Worm (Caenorhabditis elegans): ENCODE results near the gene dmsr-15.

Gene dmsr-15

ce11 chrV:6783044-6783625, 45.6 kb downstream of the dmsr-15 start:
- TF ChIP-seq efl-1 (optimal IDR thresholded peaks at IDR 0.05) (no peak), efl-1 (GFP tag; optimal IDR thresholded peaks at IDR 0.05 in 1 of 2) (peak in 1 of 2 experiments; percentile 60), ztf-11 (tag; optimal IDR thresholded peaks at IDR 0.05) (no peak)

- TF ChIP-seq mab-9 (GFP tag; IDR thresholded peaks at IDR 0.05) (no peak), ceh-63 (GFP tag; optimal IDR thresholded peaks at IDR 0.05) (no peak), unc-30 (tag; optimal IDR thresholded peaks at IDR 0.05) (no peak), nhr-76 (tag; optimal IDR thresholded peaks at IDR 0.05) (no peak), ceh-90 (tag; optimal IDR thresholded peaks at IDR 0.05) (no peak), nhr-237 (tag; optimal IDR thresholded peaks at IDR 0.05) (no peak)
Observed at ce11 chrV:6782260-6782659, 46.4 kb downstream of the dmsr-15 start.

- TF ChIP-seq alr-1 (tag; optimal IDR thresholded peaks at IDR 0.05; ENCODE audit: borderline replicate concordance) (no peak), hlh-4 (tag; optimal IDR thresholded peaks at IDR 0.05) (peak; percentile 62), nhr-71 (tag; optimal IDR thresholded peaks at IDR 0.05) (peak; percentile 54), fkh-8 (tag; optimal IDR thresholded peaks at IDR 0.05) (peak; percentile 48), nhr-47 (tag; optimal IDR thresholded peaks at IDR 0.05) (peak; percentile 33), pqm-1 (tag; optimal IDR thresholded peaks at IDR 0.05) (no peak)
Observed at ce11 chrV:6780676-6781075, 48.0 kb downstream of the dmsr-15 start.

- TF ChIP-seq unc-86 (tag; optimal IDR thresholded peaks at IDR 0.05) = no peak
- TF ChIP-seq isw-1 (GFP tag; IDR thresholded peaks at IDR 0.05) = no peak
- TF ChIP-seq vab-15 (tag; optimal IDR thresholded peaks at IDR 0.05) = no peak
Observed at ce11 chrV:6780166-6780565, 48.5 kb downstream of the dmsr-15 start, which contains the start of gene ZC404.15. Gene ZC404.15 (plus strand): TSS chrV:6780466.

- peak; percentile 67 for TF ChIP-seq fkh-8 (tag; optimal IDR thresholded peaks at IDR 0.05)
- no peak for TF ChIP-seq xbp-1 (tag; optimal IDR thresholded peaks at IDR 0.05)
- TF ChIP-seq sptf-1 (tag; optimal IDR thresholded peaks at IDR 0.05) = no peak
- no peak for TF ChIP-seq nhr-19 (GFP tag; conservative IDR thresholded peaks at IDR 0.05)
- peak; percentile 59 for TF ChIP-seq nhr-71 (tag; optimal IDR thresholded peaks at IDR 0.05)
- no peak for TF ChIP-seq ama-1 (optimal IDR thresholded peaks at IDR 0.05)
- no peak for TF ChIP-seq mep-1 (tag; optimal IDR thresholded peaks at IDR 0.05)
- peak; percentile 15 for TF ChIP-seq nhr-47 (tag; optimal IDR thresholded peaks at IDR 0.05)
- TF ChIP-seq nhr-11 (tag; optimal IDR thresholded peaks at IDR 0.05) = peak; percentile 36
- TF ChIP-seq nhr-90 (tag; optimal IDR thresholded peaks at IDR 0.05; ENCODE audit: poor library complexity) = no peak
- TF ChIP-seq hlh-4 (tag; optimal IDR thresholded peaks at IDR 0.05) = peak; percentile 89
Observed at ce11 chrV:6778457-6778856, 50.2 kb downstream of the dmsr-15 start.

Measured in whole organism, L1 larva.